Worm (Caenorhabditis elegans) whole organism, L3 larva: Measurements from ENCODE around the gene puf-7.

Experiments used
- ZK546.5 ChIP-seq: sonication (generic microtip); optimal IDR thresholded peaks from 2 replicates; lab custom pipeline; 2017; ENCODE audit warnings: missing biosample characterization, missing genetic modification characterization
- ama-1 ChIP-seq: fragments of 150-350 bp; optimal IDR thresholded peaks from 2 replicates; lab custom pipeline; 2018
- ceh-16 ChIP-seq: sonication (generic microtip); optimal IDR thresholded peaks from 2 replicates; lab custom pipeline; 2017; ENCODE audit warnings: missing biosample characterization, missing genetic modification characterization
- ceh-28 ChIP-seq: fragments of 150-350 bp; optimal IDR thresholded peaks from 2 replicates; lab custom pipeline; 2014; ENCODE audit warnings: missing biosample characterization, missing genetic modification reagents, missing genetic modification characterization
- ceh-82 ChIP-seq: fragments of 150-350 bp; optimal IDR thresholded peaks from 2 replicates; lab custom pipeline; 2014; ENCODE audit warnings: missing biosample characterization, missing genetic modification characterization
- ceh-9 ChIP-seq: sonication (generic microtip); optimal IDR thresholded peaks from 2 replicates; lab custom pipeline; 2018; ENCODE audit warnings: missing biosample characterization, missing genetic modification characterization
- daf-12 ChIP-seq: fragments of 150-350 bp; optimal IDR thresholded peaks from 2 replicates; lab custom pipeline; 2014; ENCODE audit warnings: missing biosample characterization, missing genetic modification reagents, missing genetic modification characterization
- egl-5 ChIP-seq: fragments of 150-350 bp; optimal IDR thresholded peaks from 2 replicates; lab custom pipeline; 2017; ENCODE audit warnings: missing biosample characterization, missing genetic modification reagents, missing genetic modification characterization, inconsistent platforms
- elt-2 ChIP-seq: sonication (generic microtip); optimal IDR thresholded peaks from 2 replicates; lab custom pipeline; 2016; ENCODE audit warnings: missing genetic modification reagents, mild to moderate bottlenecking, missing genetic modification characterization, missing compliant biosample characterization
- fkh-10 ChIP-seq: sonication (generic microtip); optimal IDR thresholded peaks from 2 replicates; lab custom pipeline; 2017; ENCODE audit warnings: missing biosample characterization, missing genetic modification reagents, missing genetic modification characterization
- fkh-2 ChIP-seq: fragments of 150-350 bp; optimal IDR thresholded peaks from 2 replicates; lab custom pipeline; 2014; ENCODE audit warnings: missing biosample characterization, missing genetic modification reagents, missing genetic modification characterization
- hmg-11 ChIP-seq: sonication (generic microtip); optimal IDR thresholded peaks from 2 replicates; lab custom pipeline; 2016; ENCODE audit warnings: missing genetic modification characterization, missing compliant biosample characterization
- lin-15B ChIP-seq: fragments of 150-350 bp; optimal IDR thresholded peaks from 2 replicates; lab custom pipeline; 2014; ENCODE audit warnings: missing biosample characterization, missing genetic modification characterization
- lin-39 ChIP-seq: fragments of 150-350 bp; optimal IDR thresholded peaks from 2 replicates; lab custom pipeline; 2018; ENCODE audit warnings: missing biosample characterization, missing genetic modification reagents, missing genetic modification characterization
- mdl-1 ChIP-seq: fragments of 150-350 bp; optimal IDR thresholded peaks from 2 replicates; lab custom pipeline; 2014; ENCODE audit warnings: missing biosample characterization, missing genetic modification characterization
- mml-1 ChIP-seq: fragments of 150-350 bp; sonication (generic microtip); optimal IDR thresholded peaks from 3 replicates; lab custom pipeline; 2014; ENCODE audit warnings: missing biosample characterization, missing genetic modification characterization
- nfya-1 ChIP-seq: sonication (generic microtip); optimal IDR thresholded peaks from 2 replicates; lab custom pipeline; 2017; ENCODE audit warnings: missing genetic modification characterization, mild to moderate bottlenecking, missing compliant biosample characterization, antibody characterized with exemption, moderate library complexity; ENCODE audit not compliant: insufficient read depth
- nhr-23 ChIP-seq: fragments of 150-350 bp; optimal IDR thresholded peaks from 2 replicates; lab custom pipeline; 2014; ENCODE audit warnings: missing biosample characterization, missing genetic modification reagents, missing genetic modification characterization
- nhr-237 ChIP-seq: fragments of 150-350 bp; optimal IDR thresholded peaks from 2 replicates; lab custom pipeline; 2014; ENCODE audit warnings: missing biosample characterization, missing genetic modification characterization
- nhr-28 ChIP-seq: fragments of 150-350 bp; optimal IDR thresholded peaks from 2 replicates; lab custom pipeline; 2014; ENCODE audit warnings: missing biosample characterization, missing genetic modification characterization
- sea-2 ChIP-seq: fragments of 150-350 bp; sonication (generic microtip); optimal IDR thresholded peaks from 4 replicates; lab custom pipeline; 2014; ENCODE audit warnings: missing biosample characterization, missing genetic modification reagents, missing genetic modification characterization
- skn-1 ChIP-seq: fragments of 150-350 bp; optimal IDR thresholded peaks from 2 replicates; lab custom pipeline; 2014; ENCODE audit warnings: missing biosample characterization, missing genetic modification characterization
- snpc-4 ChIP-seq: fragments of 150-350 bp; optimal IDR thresholded peaks from 2 replicates; lab custom pipeline; 2014; ENCODE audit warnings: missing biosample characterization, missing genetic modification characterization
- unc-62 ChIP-seq: fragments of 150-350 bp; sonication (generic microtip); optimal IDR thresholded peaks from 4 replicates; lab custom pipeline; 2014; ENCODE audit warnings: missing biosample characterization, missing genetic modification reagents, missing genetic modification characterization
- ztf-11 ChIP-seq: fragments of 150-350 bp; optimal IDR thresholded peaks from 2 replicates; lab custom pipeline; 2014; ENCODE audit warnings: missing biosample characterization, missing genetic modification characterization

Gene puf-7

ce11 chrIV:5530980-5531379 lies 44.5 kb downstream of the puf-7 start:
- TF ChIP-seq ZK546.5 (no peak), fkh-10 (peak; percentile 12), elt-2 (tag; lab: Kevin White, UChicago) (peak; percentile 14)

ce11 chrIV:5533556-5533955 lies 47.0 kb downstream of the puf-7 start:
- TF ChIP-seq unc-62 (GFP tag; lab: Kevin White, UChicago) (no peak), fkh-2 (tag; lab: Kevin White, UChicago) (no peak), ceh-16 (tag; lab: Kevin White, UChicago) (no peak), nfya-1 (tag; lab: Kevin White, UChicago) (no peak), nhr-23 (no peak), nhr-28 (tag; lab: Kevin White, UChicago) (no peak), egl-5 (tag; lab: Kevin White, UChicago) (no peak), lin-39 (tag; lab: Kevin White, UChicago) (no peak), skn-1 (tag; lab: Kevin White, UChicago) (no peak), mdl-1 (tag; lab: Kevin White, UChicago) (no peak), sea-2 (GFP tag; lab: Kevin White, UChicago) (no peak)

ce11 chrIV:5534596-5534995 lies 48.1 kb downstream of the puf-7 start:
- TF ChIP-seq lin-39 (tag; lab: Kevin White, UChicago) (no peak), snpc-4 (no peak), daf-12 (tag; lab: Kevin White, UChicago) (no peak), lin-15B (tag; lab: Kevin White, UChicago) (no peak), ceh-28 (tag; lab: Kevin White, UChicago) (no peak), mml-1 (tag; lab: Kevin White, UChicago) (no peak), mdl-1 (tag; lab: Kevin White, UChicago) (no peak)
- TF ChIP-seq, all 47 proteins: peak for 0

ce11 chrIV:5535780-5536179 lies 49.3 kb downstream of the puf-7 start:
- no peak for TF ChIP-seq ama-1 (lab: Kevin White, UChicago)
- TF ChIP-seq egl-5 (tag; lab: Kevin White, UChicago), result peak; percentile 83
- TF ChIP-seq ceh-9 (tag; lab: Kevin White, UChicago), result no peak

ce11 chrIV:5537813-5538538 lies 51.5 kb downstream of the puf-7 start, which contains the start of the genes fem-1 and drp-1:
fem-1 (minus strand) TSS chrIV:5537962.
drp-1 (plus strand) TSS chrIV:5538488.
- TF ChIP-seq fkh-2 (tag; lab: Kevin White, UChicago) (no peak), hmg-11 (tag; lab: Kevin White, UChicago) (peak; percentile 63), ztf-11 (tag; lab: Kevin White, UChicago) (no peak), nhr-28 (tag; lab: Kevin White, UChicago) (no peak), nhr-237 (tag; lab: Kevin White, UChicago) (no peak), sea-2 (GFP tag; lab: Kevin White, UChicago) (no peak), snpc-4 (peak; percentile 29), lin-15B (tag; lab: Kevin White, UChicago) (peak; percentile 11), ceh-82 (tag; lab: Kevin White, UChicago) (no peak)
